Worm (Caenorhabditis elegans) whole organism, midembryonic: ENCODE data around the gene acr-2.
A peak's percentile ranks its signal among the peaks of the same experiment; 100 is the strongest.

ENCODE experiments used
- T22C8.4 ChIP-seq: fragments of 200-800 bp; sonication (Bioruptor generic); IDR thresholded peaks from 2 replicates; pipeline ENCODE4 v1.3.6; 2022; ENCODE audit warnings: missing genetic modification characterization, missing compliant biosample characterization
- cog-1 ChIP-seq: sonication (generic microtip); optimal IDR thresholded peaks from 2 replicates; lab custom pipeline; 2016; ENCODE audit warnings: missing genetic modification characterization, missing compliant biosample characterization
- flt-1 ChIP-seq: fragments of 200-800 bp; sonication (Bioruptor generic); IDR thresholded peaks from 2 replicates; pipeline ENCODE4 v1.3.6; 2022; ENCODE audit warnings: missing genetic modification characterization, missing compliant biosample characterization
- klf-2 ChIP-seq: fragments of 200-800 bp; sonication (Bioruptor generic); conservative IDR thresholded peaks from 2 replicates; pipeline ENCODE4 v1.3.6; 2022; ENCODE audit warnings: missing genetic modification reagents, missing genetic modification characterization, missing compliant biosample characterization
- med-1 ChIP-seq: sonication (generic microtip); optimal IDR thresholded peaks from 2 replicates; lab custom pipeline; 2017; ENCODE audit warnings: missing genetic modification characterization, mild to moderate bottlenecking, missing compliant biosample characterization, antibody characterized with exemption, missing genetic modification reagents; ENCODE audit not compliant: insufficient read depth
- ref-1 ChIP-seq: fragments of 200-800 bp; sonication (Bioruptor generic); conservative IDR thresholded peaks from 2 replicates; pipeline ENCODE4 v1.3.6; 2022; ENCODE audit warnings: missing genetic modification reagents, missing genetic modification characterization, missing compliant biosample characterization
- tab-1 ChIP-seq: fragments of 200-800 bp; sonication (Bioruptor generic); IDR thresholded peaks from 2 replicates; pipeline ENCODE4 v1.3.6; 2022; ENCODE audit warnings: missing genetic modification characterization, missing compliant biosample characterization
- ztf-29 ChIP-seq: fragments of 200-800 bp; sonication (Bioruptor generic); IDR thresholded peaks from 2 replicates; pipeline ENCODE4 v1.3.6; 2022; ENCODE audit warnings: missing genetic modification reagents, missing genetic modification characterization, missing compliant biosample characterization

- TF ChIP-seq klf-2 (GFP tag; lab: Robert Waterston, UW): no peak
- no peak for TF ChIP-seq ref-1
- TF ChIP-seq cog-1: peak; percentile 48
- TF ChIP-seq flt-1 (GFP tag; lab: Robert Waterston, UW): no peak
- no peak for TF ChIP-seq T22C8.4 (GFP tag; lab: Robert Waterston, UW)
- TF ChIP-seq med-1 (GFP tag; lab: Kevin White, UChicago): no peak
- TF ChIP-seq tab-1: no peak
- TF ChIP-seq ztf-29: no peak
Observed at ce11 chrX:6688953-6689562, 13.3 kb upstream of the acr-2 start.
